Fruit fly (Drosophila melanogaster) whole organism, embryonic: ENCODE measurements around the gene Vta1.

Experiments used
- B-H1 ChIP-seq: fragments of 200-800 bp; sonication (Bioruptor generic); IDR thresholded peaks from 3 replicates; pipeline ENCODE4 v1.3.6; 2022; ENCODE audit warnings: missing biosample characterization, missing genetic modification characterization
- CG11085 ChIP-seq: fragments of 200-800 bp; sonication (Bioruptor generic); IDR thresholded peaks from 2 replicates; pipeline ENCODE4 v1.3.6; 2022; ENCODE audit warnings: missing biosample characterization, missing genetic modification characterization
- CG1233 ChIP-seq: fragments of 200-800 bp; sonication (Bioruptor generic); optimal IDR thresholded peaks from 4 replicates; lab custom pipeline; 2018; ENCODE audit warnings: missing biosample characterization, mild to moderate bottlenecking, missing genetic modification characterization
- CG12659 ChIP-seq: fragments of 200-800 bp; sonication (Bioruptor generic); optimal IDR thresholded peaks from 3 replicates; lab custom pipeline; 2017; ENCODE audit warnings: mild to moderate bottlenecking, missing biosample characterization, missing genetic modification reagents, missing genetic modification characterization
- CG13287 ChIP-seq: fragments of 200-800 bp; sonication (Bioruptor generic); IDR thresholded peaks from 2 replicates; pipeline ENCODE4 v1.3.6; 2022; ENCODE audit warnings: missing biosample characterization, missing genetic modification characterization; ENCODE audit not compliant: partially characterized antibody
- CG14965 ChIP-seq: fragments of 200-800 bp; sonication (Bioruptor generic); optimal IDR thresholded peaks from 2 replicates; lab custom pipeline; 2016; ENCODE audit warnings: missing biosample characterization, missing genetic modification characterization, borderline replicate concordance
- CG17829 ChIP-seq: fragments of 200-800 bp; optimal IDR thresholded peaks from 2 replicates; lab custom pipeline; 2019; ENCODE audit warnings: missing biosample characterization, mild to moderate bottlenecking, missing genetic modification characterization, moderate library complexity
- CG2889 ChIP-seq: fragments of 200-800 bp; sonication (Bioruptor generic); IDR thresholded peaks from 3 replicates; pipeline ENCODE4 v1.3.6; 2022; ENCODE audit warnings: missing biosample characterization, missing genetic modification characterization
- CG33213 ChIP-seq: fragments of 200-800 bp; sonication (Bioruptor generic); optimal IDR thresholded peaks from 3 replicates; lab custom pipeline; 2016; ENCODE audit warnings: missing biosample characterization, missing genetic modification characterization
- CG34376 ChIP-seq: fragments of 200-800 bp; sonication (Bioruptor generic); optimal IDR thresholded peaks from 2 replicates; lab custom pipeline; 2018; ENCODE audit warnings: missing biosample characterization, mild to moderate bottlenecking, missing genetic modification characterization
- CG6689 ChIP-seq: fragments of 200-800 bp; sonication (Bioruptor generic); IDR thresholded peaks from 2 replicates; pipeline ENCODE4 v1.3.6; 2022; ENCODE audit warnings: missing biosample characterization, missing genetic modification characterization
- CG7987 ChIP-seq: fragments of 200-800 bp; sonication (Bioruptor generic); optimal IDR thresholded peaks from 2 replicates; lab custom pipeline; 2018; ENCODE audit warnings: missing biosample characterization, mild to moderate bottlenecking, missing genetic modification characterization, moderate library complexity
- CG8388 ChIP-seq: fragments of 200-800 bp; sonication (Bioruptor generic); optimal IDR thresholded peaks from 2 replicates; lab custom pipeline; 2019; ENCODE audit warnings: missing biosample characterization, mild to moderate bottlenecking, missing genetic modification characterization, moderate library complexity
- CG8924 ChIP-seq: fragments of 200-800 bp; optimal IDR thresholded peaks from 3 replicates; lab custom pipeline; 2019; ENCODE audit warnings: missing biosample characterization, mild to moderate bottlenecking, missing genetic modification characterization, moderate library complexity
- CG9727 ChIP-seq: fragments of 200-800 bp; sonication (Bioruptor generic); optimal IDR thresholded peaks from 3 replicates; lab custom pipeline; 2017; ENCODE audit warnings: missing biosample characterization, mild to moderate bottlenecking, missing genetic modification characterization
- CTCF ChIP-seq: fragments of 200-800 bp; sonication (Bioruptor generic); optimal IDR thresholded peaks from 2 replicates; lab custom pipeline; 2017; ENCODE audit warnings: missing biosample characterization, mild to moderate bottlenecking, missing genetic modification characterization, moderate library complexity
- Dref ChIP-seq: fragments of 200-800 bp; sonication (Bioruptor generic); IDR thresholded peaks from 2 replicates; pipeline ENCODE4 v1.3.6; 2022; ENCODE audit warnings: missing biosample characterization, missing genetic modification characterization
- E2f2 ChIP-seq: fragments of 200-800 bp; sonication (Bioruptor generic); IDR thresholded peaks from 2 replicates; pipeline ENCODE4 v1.3.6; 2022; ENCODE audit warnings: missing biosample characterization, missing genetic modification characterization
- ERR ChIP-seq: fragments of 200-800 bp; sonication (Bioruptor generic); optimal IDR thresholded peaks from 2 replicates; lab custom pipeline; 2016; ENCODE audit warnings: missing biosample characterization, missing genetic modification characterization
- Fer1 ChIP-seq: fragments of 200-800 bp; sonication (Bioruptor generic); optimal IDR thresholded peaks from 2 replicates; lab custom pipeline; 2017; ENCODE audit warnings: missing biosample characterization, mild to moderate bottlenecking, missing genetic modification characterization
- GATAe ChIP-seq: fragments of 200-800 bp; sonication (Bioruptor generic); conservative IDR thresholded peaks from 2 replicates; pipeline ENCODE4 v1.3.6; 2022; ENCODE audit warnings: missing biosample characterization, missing genetic modification characterization
- HmgD ChIP-seq: fragments of 200-800 bp; sonication (Bioruptor generic); optimal IDR thresholded peaks from 3 replicates; lab custom pipeline; 2016; ENCODE audit warnings: missing biosample characterization, missing genetic modification characterization
- MTF-1 ChIP-seq: fragments of 200-800 bp; sonication (Bioruptor generic); optimal IDR thresholded peaks from 2 replicates; lab custom pipeline; 2018; ENCODE audit warnings: missing biosample characterization, mild to moderate bottlenecking, missing genetic modification characterization, borderline replicate concordance
- YL-1 ChIP-seq: fragments of 200-800 bp; sonication (Bioruptor generic); optimal IDR thresholded peaks from 3 replicates; lab custom pipeline; 2017; ENCODE audit warnings: missing biosample characterization, mild to moderate bottlenecking, missing genetic modification characterization
- amos ChIP-seq: fragments of 200-800 bp; sonication (Bioruptor generic); IDR thresholded peaks from 2 replicates; pipeline ENCODE4 v1.3.6; 2022; ENCODE audit warnings: missing biosample characterization, missing genetic modification characterization; ENCODE audit not compliant: partially characterized antibody
- chinmo ChIP-seq: fragments of 200-800 bp; sonication (Bioruptor generic); IDR thresholded peaks from 4 replicates; pipeline ENCODE4 v1.3.6; 2022; ENCODE audit warnings: missing biosample characterization, missing genetic modification characterization; ENCODE audit not compliant: partially characterized antibody
- crp ChIP-seq, 2 experiments: fragments of 200-800 bp; sonication (Bioruptor generic); optimal IDR thresholded peaks; 2 replicates in 1 of 2; 3 replicates in 1 of 2; lab custom pipeline; 2017; ENCODE audit warnings: missing biosample characterization in 2 of 2, missing genetic modification characterization in 2 of 2, mild to moderate bottlenecking in 1 of 2, moderate library complexity in 1 of 2
- gcm ChIP-seq: fragments of 200-800 bp; sonication (Bioruptor generic); optimal IDR thresholded peaks from 2 replicates; lab custom pipeline; 2019; ENCODE audit warnings: missing biosample characterization, mild to moderate bottlenecking, missing genetic modification characterization, moderate library complexity
- gsb-n ChIP-seq: fragments of 200-800 bp; sonication (Bioruptor generic); optimal IDR thresholded peaks from 3 replicates; lab custom pipeline; 2018; ENCODE audit warnings: missing biosample characterization, mild to moderate bottlenecking, missing genetic modification characterization
- hbn ChIP-seq: fragments of 200-800 bp; sonication (Bioruptor generic); IDR thresholded peaks from 2 replicates; pipeline ENCODE4 v1.3.6; 2022; ENCODE audit warnings: missing biosample characterization, missing genetic modification characterization; ENCODE audit not compliant: partially characterized antibody
- knrl ChIP-seq: fragments of 200-800 bp; sonication (Bioruptor generic); IDR thresholded peaks from 3 replicates; pipeline ENCODE4 v1.3.6; 2022; ENCODE audit warnings: missing biosample characterization, missing genetic modification characterization; ENCODE audit not compliant: partially characterized antibody
- lilli ChIP-seq: fragments of 200-800 bp; sonication (Bioruptor generic); optimal IDR thresholded peaks from 3 replicates; lab custom pipeline; 2016; ENCODE audit warnings: missing biosample characterization, missing genetic modification characterization
- luna ChIP-seq: fragments of 200-800 bp; sonication (Bioruptor generic); optimal IDR thresholded peaks from 2 replicates; lab custom pipeline; 2016; ENCODE audit warnings: missing biosample characterization, missing genetic modification characterization
- mirr ChIP-seq: fragments of 200-800 bp; sonication (Bioruptor generic); optimal IDR thresholded peaks from 3 replicates; lab custom pipeline; 2018; ENCODE audit warnings: missing biosample characterization, mild to moderate bottlenecking, missing genetic modification characterization
- pb ChIP-seq: fragments of 200-800 bp; sonication (Bioruptor generic); optimal IDR thresholded peaks from 3 replicates; lab custom pipeline; 2016; ENCODE audit warnings: missing biosample characterization, missing genetic modification characterization
- phol ChIP-seq: fragments of 200-800 bp; sonication (Bioruptor generic); optimal IDR thresholded peaks from 3 replicates; lab custom pipeline; 2018; ENCODE audit warnings: missing biosample characterization, mild to moderate bottlenecking, missing genetic modification characterization, moderate library complexity
- sim ChIP-seq: fragments of 200-800 bp; sonication (Bioruptor generic); IDR thresholded peaks from 2 replicates; pipeline ENCODE4 v1.3.6; 2022; ENCODE audit warnings: missing biosample characterization, missing genetic modification characterization
- slbo ChIP-seq: fragments of 200-800 bp; sonication (Bioruptor generic); IDR thresholded peaks from 2 replicates; pipeline ENCODE4 v1.3.6; 2022; ENCODE audit warnings: missing biosample characterization, missing genetic modification characterization
- twi ChIP-seq: fragments of 200-800 bp; optimal IDR thresholded peaks from 2 replicates; lab custom pipeline; 2019; ENCODE audit warnings: missing biosample characterization, mild to moderate bottlenecking, missing genetic modification characterization, moderate library complexity

Gene Vta1

dm6 chr3L:1602064-1602832, 50.5 kb downstream of the Vta1 start, which contains the start of gene CG12104 (continued):
- peak; percentile 30 for TF ChIP-seq CG8388 (GFP tag; lab: Kevin White, UChicago)
- peak; percentile 44 for TF ChIP-seq gsb-n (tag; lab: Kevin White, UChicago)
- TF ChIP-seq CG6689 (GFP tag; lab: Robert Waterston, UW): 0 out of 2 replicates have a peak, but pooled peaks have one; percentile 8
- no peak for TF ChIP-seq twi
- no peak for TF ChIP-seq MTF-1 (GFP tag; lab: Kevin White, UChicago)
- peak; percentile 35; the same call in 1 of the 2 replicates for TF ChIP-seq amos (GFP tag; lab: Robert Waterston, UW)
- peak; percentile 38 for TF ChIP-seq CG1233
- peak; percentile 70; the same call in 1 of the 4 replicates for TF ChIP-seq chinmo (GFP tag; lab: Robert Waterston, UW)
- 0 out of 3 replicates have a peak, but pooled peaks have one; percentile 21 for TF ChIP-seq knrl (GFP tag; lab: Robert Waterston, UW)
- TF ChIP-seq E2f2: peak; percentile 35; the same call in 1 of the 2 replicates
- TF ChIP-seq CG13287 (GFP tag; lab: Robert Waterston, UW): 0 out of 2 replicates have a peak, but pooled peaks have one; percentile 20
- peak; percentile 47 for TF ChIP-seq CG12659 (GFP tag; lab: Kevin White, UChicago)
- no peak for TF ChIP-seq ERR
- peak; percentile 16 for TF ChIP-seq phol (tag; lab: Kevin White, UChicago)
- TF ChIP-seq GATAe (GFP tag; lab: Robert Waterston, UW): peak; percentile 96
- TF ChIP-seq YL-1 (GFP tag; lab: Kevin White, UChicago): peak; percentile 41
- no peak for TF ChIP-seq CG11085 (GFP tag; lab: Robert Waterston, UW)
- no peak for TF ChIP-seq B-H1 (GFP tag; lab: Robert Waterston, UW)
- TF ChIP-seq CG2889: no peak
- no peak for TF ChIP-seq CG8924 (tag; lab: Kevin White, UChicago)
- no peak for TF ChIP-seq Dref (GFP tag; lab: Robert Waterston, UW)
- no peak for TF ChIP-seq CG14965 (GFP tag; lab: Kevin White, UChicago)
- peak; percentile 64 for TF ChIP-seq mirr (GFP tag; lab: Kevin White, UChicago)
- TF ChIP-seq CG17829 (tag; lab: Kevin White, UChicago): peak; percentile 29
- peak; percentile 19 for TF ChIP-seq gcm (GFP tag; lab: Kevin White, UChicago)
- TF ChIP-seq luna (GFP tag; lab: Kevin White, UChicago): no peak
- TF ChIP-seq CG34376 (GFP tag; lab: Kevin White, UChicago): peak; percentile 55
- peak in 1 of 2 experiments; percentile 53 for TF ChIP-seq crp (GFP tag; optimal IDR thresholded peaks at IDR 0.05; lab: Kevin White, UChicago)
- TF ChIP-seq HmgD (GFP tag; lab: Kevin White, UChicago): no peak
- no peak for TF ChIP-seq hbn (GFP tag; lab: Robert Waterston, UW)
- TF ChIP-seq CG33213 (GFP tag; lab: Kevin White, UChicago): peak; percentile 31
- TF ChIP-seq CG9727 (GFP tag; lab: Kevin White, UChicago): peak; percentile 42
- peak; percentile 15 for TF ChIP-seq Fer1 (GFP tag; lab: Kevin White, UChicago)
- peak; percentile 38; the same call in 1 of the 2 replicates for TF ChIP-seq slbo
- TF ChIP-seq CTCF: peak; percentile 5
- no peak for TF ChIP-seq pb
- TF ChIP-seq sim (GFP tag; lab: Robert Waterston, UW): no peak
- no peak for TF ChIP-seq lilli
- TF ChIP-seq CG7987 (GFP tag; lab: Kevin White, UChicago): peak; percentile 12
